Worm (Caenorhabditis elegans) whole organism, L2 larva: ENCODE results near the gene B0273.1.

Experiments
- C34F6.9 ChIP-seq: fragments of 150-350 bp; optimal IDR thresholded peaks from 2 replicates; lab custom pipeline; 2014; ENCODE audit warnings: missing biosample characterization, missing genetic modification characterization
- R02D3.7 ChIP-seq: fragments of 150-350 bp; optimal IDR thresholded peaks from 2 replicates; lab custom pipeline; 2014; ENCODE audit warnings: missing biosample characterization, missing genetic modification characterization
- ZK546.5 ChIP-seq: sonication (generic microtip); optimal IDR thresholded peaks from 2 replicates; lab custom pipeline; 2017; ENCODE audit warnings: missing biosample characterization, missing genetic modification characterization
- alr-1 ChIP-seq: fragments of 150-350 bp; optimal IDR thresholded peaks from 2 replicates; lab custom pipeline; 2014; ENCODE audit warnings: missing biosample characterization, missing genetic modification characterization
- aly-2 ChIP-seq: fragments of 150-350 bp; optimal IDR thresholded peaks from 2 replicates; lab custom pipeline; 2014; ENCODE audit warnings: missing biosample characterization, missing genetic modification characterization
- ama-1 ChIP-seq: fragments of 150-350 bp; optimal IDR thresholded peaks from 2 replicates; lab custom pipeline; 2018; ENCODE audit warnings: inconsistent platforms
- blmp-1 ChIP-seq: sonication (generic microtip); optimal IDR thresholded peaks from 2 replicates; lab custom pipeline; 2017; ENCODE audit warnings: missing genetic modification characterization, mild to moderate bottlenecking, missing compliant biosample characterization, antibody characterized with exemption, moderate library complexity; ENCODE audit not compliant: insufficient read depth
- ceh-16 ChIP-seq: fragments of 150-350 bp; optimal IDR thresholded peaks from 2 replicates; lab custom pipeline; 2014; ENCODE audit warnings: missing biosample characterization, missing genetic modification characterization
- ceh-82 ChIP-seq: fragments of 150-350 bp; optimal IDR thresholded peaks from 2 replicates; lab custom pipeline; 2014; ENCODE audit warnings: missing biosample characterization, missing genetic modification characterization
- crh-2 ChIP-seq: sonication (generic microtip); optimal IDR thresholded peaks from 2 replicates; lab custom pipeline; 2017; ENCODE audit warnings: missing biosample characterization, missing genetic modification characterization
- dmd-4 ChIP-seq: sonication (generic microtip); optimal IDR thresholded peaks from 2 replicates; lab custom pipeline; 2017; ENCODE audit warnings: missing biosample characterization, missing genetic modification characterization
- elt-1 ChIP-seq: fragments of 150-350 bp; optimal IDR thresholded peaks from 2 replicates; lab custom pipeline; 2014; ENCODE audit warnings: missing biosample characterization, missing genetic modification characterization
- fos-1 ChIP-seq: fragments of 150-350 bp; optimal IDR thresholded peaks from 2 replicates; lab custom pipeline; 2014; ENCODE audit warnings: missing biosample characterization, missing genetic modification characterization
- gmeb-1 ChIP-seq: fragments of 150-350 bp; optimal IDR thresholded peaks from 2 replicates; lab custom pipeline; 2014; ENCODE audit warnings: missing biosample characterization, missing genetic modification characterization
- lin-11 ChIP-seq: fragments of 150-350 bp; sonication (generic microtip); optimal IDR thresholded peaks from 2 replicates; lab custom pipeline; 2014; ENCODE audit warnings: missing biosample characterization, missing genetic modification characterization, inconsistent platforms, mixed read lengths
- lin-13 ChIP-seq: fragments of 150-350 bp; optimal IDR thresholded peaks from 2 replicates; lab custom pipeline; 2014; ENCODE audit warnings: missing biosample characterization, missing genetic modification reagents, missing genetic modification characterization
- lin-39 ChIP-seq: fragments of 150-350 bp; optimal IDR thresholded peaks from 2 replicates; lab custom pipeline; 2014; ENCODE audit warnings: missing biosample characterization, missing genetic modification reagents, missing genetic modification characterization
- lsy-2 ChIP-seq, 2 experiments: fragments of 150-350 bp in 1 of 2; sonication (generic microtip) in 1 of 2; optimal IDR thresholded peaks; 2 replicates each; lab custom pipeline; 2014 to 2017; ENCODE audit warnings: missing biosample characterization in 2 of 2, missing genetic modification characterization in 2 of 2
- mab-5 ChIP-seq: fragments of 150-350 bp; optimal IDR thresholded peaks from 2 replicates; lab custom pipeline; 2014; ENCODE audit warnings: missing biosample characterization, missing genetic modification characterization
- mbf-1 ChIP-seq: sonication (generic microtip); optimal IDR thresholded peaks from 2 replicates; lab custom pipeline; 2017; ENCODE audit warnings: missing biosample characterization, missing genetic modification characterization
- mdl-1 ChIP-seq, 2 experiments: fragments of 150-350 bp in 1 of 2; sonication (generic microtip) in 1 of 2; optimal IDR thresholded peaks; 2 replicates each; lab custom pipeline; 2017; ENCODE audit warnings: missing biosample characterization in 2 of 2, missing genetic modification characterization in 2 of 2
- nhr-12 ChIP-seq: fragments of 150-350 bp; optimal IDR thresholded peaks from 2 replicates; lab custom pipeline; 2014; ENCODE audit warnings: missing biosample characterization, missing genetic modification characterization
- nhr-129 ChIP-seq: fragments of 150-350 bp; optimal IDR thresholded peaks from 2 replicates; lab custom pipeline; 2014; ENCODE audit warnings: missing biosample characterization, missing genetic modification characterization
- nhr-21 ChIP-seq: fragments of 150-350 bp; optimal IDR thresholded peaks from 2 replicates; lab custom pipeline; 2014; ENCODE audit warnings: missing biosample characterization, missing genetic modification characterization
- nhr-23 ChIP-seq: fragments of 150-350 bp; optimal IDR thresholded peaks from 2 replicates; lab custom pipeline; 2014; ENCODE audit warnings: missing biosample characterization, missing genetic modification reagents, missing genetic modification characterization
- nhr-237 ChIP-seq: fragments of 150-350 bp; optimal IDR thresholded peaks from 2 replicates; lab custom pipeline; 2014; ENCODE audit warnings: missing biosample characterization, missing genetic modification characterization
- nhr-25 ChIP-seq: fragments of 150-350 bp; sonication (generic microtip); optimal IDR thresholded peaks from 3 replicates; lab custom pipeline; 2014; ENCODE audit warnings: missing biosample characterization, missing genetic modification characterization
- nhr-6 ChIP-seq: fragments of 150-350 bp; optimal IDR thresholded peaks from 2 replicates; lab custom pipeline; 2014; ENCODE audit warnings: missing biosample characterization, missing genetic modification characterization
- peb-1 ChIP-seq: fragments of 150-350 bp; optimal IDR thresholded peaks from 2 replicates; lab custom pipeline; 2014; ENCODE audit warnings: missing biosample characterization, missing genetic modification characterization
- sem-4 ChIP-seq: fragments of 150-350 bp; optimal IDR thresholded peaks from 2 replicates; lab custom pipeline; 2014; ENCODE audit warnings: missing biosample characterization, missing genetic modification reagents, missing genetic modification characterization
- sma-3 ChIP-seq: sonication (generic microtip); optimal IDR thresholded peaks from 2 replicates; lab custom pipeline; 2016; ENCODE audit warnings: missing genetic modification reagents, missing genetic modification characterization, missing compliant biosample characterization
- snpc-4 ChIP-seq: fragments of 150-350 bp; optimal IDR thresholded peaks from 2 replicates; lab custom pipeline; 2014; ENCODE audit warnings: missing biosample characterization, missing genetic modification characterization
- unc-39 ChIP-seq: fragments of 150-350 bp; optimal IDR thresholded peaks from 2 replicates; lab custom pipeline; 2014; ENCODE audit warnings: missing biosample characterization, missing genetic modification characterization
- unc-55 ChIP-seq: fragments of 150-350 bp; sonication (generic microtip); optimal IDR thresholded peaks from 3 replicates; lab custom pipeline; 2014; ENCODE audit warnings: missing biosample characterization, missing genetic modification reagents, missing genetic modification characterization
- zag-1 ChIP-seq: fragments of 150-350 bp; optimal IDR thresholded peaks from 2 replicates; lab custom pipeline; 2014; ENCODE audit warnings: missing biosample characterization, missing genetic modification characterization
- ztf-1 ChIP-seq: fragments of 200-800 bp; sonication (Bioruptor generic); conservative IDR thresholded peaks from 2 replicates; pipeline ENCODE4 v1.3.6; 2022; ENCODE audit warnings: missing genetic modification characterization, missing compliant biosample characterization
- ztf-11 ChIP-seq: sonication (generic microtip); optimal IDR thresholded peaks from 2 replicates; lab custom pipeline; 2017; ENCODE audit warnings: missing biosample characterization, missing genetic modification characterization
- ztf-4 ChIP-seq: fragments of 150-350 bp; optimal IDR thresholded peaks from 2 replicates; lab custom pipeline; 2014; ENCODE audit warnings: missing biosample characterization, missing genetic modification characterization

B0273.1 gene

ce11 chrIV:5473098-5473497 is 20.7 kb upstream of the B0273.1 start:
- no peak for TF ChIP-seq ama-1 (lab: Kevin White, UChicago)
- no peak for TF ChIP-seq crh-2
- no peak for TF ChIP-seq nhr-12
- no peak for TF ChIP-seq gmeb-1 (tag; lab: Kevin White, UChicago)
- TF ChIP-seq C34F6.9 (tag; lab: Kevin White, UChicago): no peak
- no peak for TF ChIP-seq lin-11 (tag; lab: Kevin White, UChicago)
- TF ChIP-seq ztf-4: no peak
- no peak for TF ChIP-seq fos-1 (tag; lab: Kevin White, UChicago)
- no peak for TF ChIP-seq unc-39 (tag; lab: Kevin White, UChicago)
- no peak for TF ChIP-seq nhr-129 (tag; lab: Kevin White, UChicago)

DNA sequence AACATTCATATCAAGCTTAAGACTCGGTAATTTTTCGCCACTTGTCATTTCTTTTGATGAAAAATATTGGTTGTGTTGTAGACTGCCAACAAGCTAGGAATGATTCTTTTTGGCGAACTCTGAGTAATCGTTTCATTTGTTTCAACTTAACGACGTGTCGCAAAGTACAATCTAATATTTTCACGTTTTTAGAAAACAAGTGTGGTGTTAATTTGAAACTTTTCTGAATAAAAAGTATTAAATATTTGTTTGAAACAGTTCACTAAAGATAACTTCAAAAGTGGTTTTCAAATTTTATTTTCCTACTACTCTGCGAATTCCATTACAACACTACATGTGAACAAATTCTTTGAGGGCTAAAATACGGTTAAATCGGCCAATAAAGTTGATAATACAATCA is 17.3 kb upstream of the B0273.1 start, which contains the start of gene T11F8.4:
TSS of gene T11F8.4 (minus strand) at position 101 of the 400 bp plus-strand sequence.
- TF ChIP-seq mbf-1: no peak
- no peak for TF ChIP-seq nhr-129 (tag; lab: Kevin White, UChicago)
- no peak for TF ChIP-seq nhr-23 (tag; lab: Kevin White, UChicago)
- no peak for TF ChIP-seq lsy-2 (tag; optimal IDR thresholded peaks at IDR 0.05; lab: Kevin White, UChicago)
- no peak for TF ChIP-seq snpc-4 (tag; lab: Kevin White, UChicago)
- TF ChIP-seq lin-13 (GFP tag; lab: Kevin White, UChicago): no peak
- TF ChIP-seq R02D3.7 (tag; lab: Kevin White, UChicago): no peak
- TF ChIP-seq unc-55: no peak
- no peak for TF ChIP-seq nhr-6 (tag; lab: Kevin White, UChicago)
- TF ChIP-seq nhr-25 (tag; lab: Kevin White, UChicago): no peak
- TF ChIP-seq dmd-4 (tag; lab: Kevin White, UChicago): no peak
- TF ChIP-seq blmp-1 (tag; lab: Kevin White, UChicago): no peak
- TF ChIP-seq lin-39 (tag; lab: Kevin White, UChicago): no peak

ce11 chrIV:5479289-5479688 is 14.5 kb upstream of the B0273.1 start, which contains the start of gene T11F8.1:
T11F8.1 (plus strand) TSS chrIV:5479589.
- no peak for TF ChIP-seq fos-1 (tag; lab: Kevin White, UChicago)
- TF ChIP-seq nhr-21 (tag; lab: Kevin White, UChicago): no peak
- no peak for TF ChIP-seq ceh-16 (tag; lab: Kevin White, UChicago)
- TF ChIP-seq ztf-11 (tag; lab: Kevin White, UChicago): no peak
- TF ChIP-seq ztf-1: no peak
- no peak for TF ChIP-seq crh-2
- TF ChIP-seq mbf-1: no peak
- TF ChIP-seq elt-1 (tag; lab: Kevin White, UChicago): no peak
- TF ChIP-seq sma-3 (GFP tag; lab: Kevin White, UChicago): no peak
- no peak for TF ChIP-seq nhr-129 (tag; lab: Kevin White, UChicago)
- no peak for TF ChIP-seq lin-11 (tag; lab: Kevin White, UChicago)
- TF ChIP-seq sem-4 (tag; lab: Kevin White, UChicago): no peak
- TF ChIP-seq, all 48 proteins: peak for 0

- TF ChIP-seq ZK546.5 (tag; lab: Kevin White, UChicago) (no peak), lin-11 (tag; lab: Kevin White, UChicago) (no peak), fos-1 (tag; lab: Kevin White, UChicago) (no peak), mbf-1 (no peak), aly-2 (tag; lab: Kevin White, UChicago) (no peak), peb-1 (tag; lab: Kevin White, UChicago) (no peak), lin-39 (tag; lab: Kevin White, UChicago) (no peak), nhr-237 (tag; lab: Kevin White, UChicago) (no peak)
Measured at ce11 chrIV:5482231-5482630, 11.6 kb upstream of the B0273.1 start, which contains the start of gene T11F8.12. T11F8.12 (minus strand) TSS chrIV:5482331.

ce11 chrIV:5482723-5483122 is 11.1 kb upstream of the B0273.1 start, which contains the start of gene T11F8.5:
T11F8.5 (plus strand) TSS chrIV:5483023.
- TF ChIP-seq alr-1 (no peak), ceh-16 (tag; lab: Kevin White, UChicago) (no peak), ztf-11 (tag; lab: Kevin White, UChicago) (no peak), lin-11 (tag; lab: Kevin White, UChicago) (no peak), mbf-1 (no peak), lsy-2 (tag; optimal IDR thresholded peaks at IDR 0.05; lab: Kevin White, UChicago) (no peak), ceh-82 (tag; lab: Kevin White, UChicago) (no peak), lin-13 (GFP tag; lab: Kevin White, UChicago) (no peak), ztf-1 (no peak), mdl-1 (tag; optimal IDR thresholded peaks at IDR 0.05; lab: Kevin White, UChicago) (no peak), dmd-4 (tag; lab: Kevin White, UChicago) (no peak), zag-1 (tag; lab: Kevin White, UChicago) (no peak), elt-1 (tag; lab: Kevin White, UChicago) (no peak), crh-2 (no peak), mab-5 (tag; lab: Kevin White, UChicago) (no peak), nhr-6 (tag; lab: Kevin White, UChicago) (no peak), unc-39 (tag; lab: Kevin White, UChicago) (no peak), nhr-25 (tag; lab: Kevin White, UChicago) (no peak), fos-1 (tag; lab: Kevin White, UChicago) (no peak)
